Worm (Caenorhabditis elegans): Measurements from ENCODE around the gene cccp-1.

- TF ChIP-seq ztf-29 (GFP tag; IDR thresholded peaks at IDR 0.05): no peak
- TF ChIP-seq ref-1 (GFP tag; conservative IDR thresholded peaks at IDR 0.05): no peak
Observed at ce11 chrIII:12472497-12472896, at the start of gene cccp-1.

Measured in whole organism, midembryonic.